Worm (Caenorhabditis elegans) whole organism, L3 larva: ENCODE results near the gene ZK945.6.

Experiments
- R02D3.7 ChIP-seq: fragments of 150-350 bp; optimal IDR thresholded peaks from 2 replicates; lab custom pipeline; 2014; ENCODE audit warnings: missing biosample characterization, missing genetic modification characterization
- egl-27 ChIP-seq: sonication (generic microtip); optimal IDR thresholded peaks from 4 replicates; lab custom pipeline; 2017; ENCODE audit warnings: missing biosample characterization, missing genetic modification reagents, missing genetic modification characterization
- eor-1 ChIP-seq, 2 experiments: fragments of 150-350 bp; optimal IDR thresholded peaks; 2 replicates each; lab custom pipeline; 2014 to 2018; ENCODE audit warnings: missing biosample characterization in 2 of 2, missing genetic modification characterization in 2 of 2
- nhr-67 ChIP-seq: fragments of 150-350 bp; optimal IDR thresholded peaks from 2 replicates; lab custom pipeline; 2014; ENCODE audit warnings: missing biosample characterization, missing genetic modification characterization
- pqm-1 ChIP-seq: fragments of 150-350 bp; optimal IDR thresholded peaks from 2 replicates; lab custom pipeline; 2017; ENCODE audit warnings: missing biosample characterization, missing genetic modification characterization, inconsistent platforms
- tbx-2 ChIP-seq: sonication (generic microtip); optimal IDR thresholded peaks from 2 replicates; lab custom pipeline; 2016; ENCODE audit warnings: mild to moderate bottlenecking, missing genetic modification characterization, missing compliant biosample characterization
- zag-1 ChIP-seq: fragments of 150-350 bp; optimal IDR thresholded peaks from 2 replicates; lab custom pipeline; 2014; ENCODE audit warnings: missing biosample characterization, missing genetic modification characterization
- ztf-11 ChIP-seq: fragments of 150-350 bp; optimal IDR thresholded peaks from 2 replicates; lab custom pipeline; 2014; ENCODE audit warnings: missing biosample characterization, missing genetic modification characterization

ce11 chrII:10139177-10139640 lies 32.4 kb upstream of the ZK945.6 start, which contains the start of gene asah-2:
- TF ChIP-seq zag-1 (tag; lab: Kevin White, UChicago), result no peak
- no peak for TF ChIP-seq nhr-67 (tag; lab: Kevin White, UChicago)
- no peak for TF ChIP-seq egl-27
- peak; percentile 72 for TF ChIP-seq pqm-1 (tag; lab: Kevin White, UChicago)
- no peak for TF ChIP-seq eor-1 (tag; optimal IDR thresholded peaks at IDR 0.05; lab: Kevin White, UChicago)
- no peak for TF ChIP-seq R02D3.7
- TF ChIP-seq tbx-2, result no peak
- no peak for TF ChIP-seq ztf-11 (tag; lab: Kevin White, UChicago)
